Fruit fly (Drosophila melanogaster): ENCODE data around the gene Ahcy.

Ahcy gene

DNA sequence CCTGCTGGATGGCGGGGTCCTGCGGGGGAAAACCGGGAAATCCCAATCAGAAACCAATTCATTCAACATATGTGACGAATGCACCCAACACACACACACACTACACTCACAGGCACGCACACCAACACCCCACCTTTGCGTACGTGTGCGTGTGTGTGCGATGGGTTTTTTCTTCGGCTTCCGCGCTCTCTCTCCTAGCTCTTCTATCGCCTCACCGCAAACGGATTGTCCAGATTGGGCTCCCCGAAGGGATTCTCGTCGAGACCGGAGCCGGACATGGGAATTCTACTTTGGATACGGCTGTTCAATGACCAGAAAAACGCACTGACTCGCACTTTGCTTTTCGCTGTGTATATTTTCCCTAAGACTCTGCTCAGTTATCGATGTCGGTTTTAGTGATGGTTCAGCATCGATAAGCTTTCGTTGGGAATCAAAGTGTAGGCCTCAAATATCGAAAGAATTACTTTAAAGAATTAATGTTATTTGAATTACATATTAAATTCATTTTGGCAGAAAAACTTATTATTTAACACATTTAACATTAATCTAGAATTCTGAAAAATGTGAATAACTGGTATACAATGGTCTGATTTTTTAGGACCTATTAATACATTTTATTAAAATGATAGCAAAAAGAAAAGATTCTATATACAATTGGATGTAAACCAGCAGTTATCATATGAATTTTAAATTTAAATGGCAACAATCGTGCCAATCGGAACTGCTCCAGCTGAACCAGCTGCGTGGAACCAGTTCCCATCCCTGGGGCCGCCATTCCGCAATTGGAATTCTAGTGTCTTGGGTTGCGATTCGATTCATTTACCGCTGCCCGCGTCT lies at the start of gene Ahcy, which contains the start of gene Scamp:
TSS of gene Ahcy (plus strand) at position 772 of the 837 bp plus-strand sequence.
TSS of gene Scamp (minus strand) at position 394 of the 837 bp plus-strand sequence.
- TF ChIP-seq CG8478 (optimal IDR thresholded peaks at IDR 0.05), result no peak
- no peak for TF ChIP-seq usp (GFP tag; optimal IDR thresholded peaks at IDR 0.05)
- no peak for TF ChIP-seq psq (optimal IDR thresholded peaks at IDR 0.05)
- no peak for TF ChIP-seq pan (optimal IDR thresholded peaks at IDR 0.05)
- no peak for TF ChIP-seq Dll (optimal IDR thresholded peaks at IDR 0.05)
- TF ChIP-seq EcR (GFP tag; optimal IDR thresholded peaks at IDR 0.05), result no peak

dm6 chrX:15401861-15402260 lies 48.2 kb upstream of the Ahcy start:
- TF ChIP-seq CG8478 (optimal IDR thresholded peaks at IDR 0.05) (no peak), EcR (GFP tag; optimal IDR thresholded peaks at IDR 0.05) (no peak), psq (optimal IDR thresholded peaks at IDR 0.05) (no peak), usp (GFP tag; optimal IDR thresholded peaks at IDR 0.05) (no peak), pan (optimal IDR thresholded peaks at IDR 0.05) (no peak), Dll (optimal IDR thresholded peaks at IDR 0.05) (no peak)

- TF ChIP-seq EcR (GFP tag; optimal IDR thresholded peaks at IDR 0.05), result no peak
- no peak for TF ChIP-seq pan (optimal IDR thresholded peaks at IDR 0.05)
- TF ChIP-seq usp (GFP tag; optimal IDR thresholded peaks at IDR 0.05), result no peak
- no peak for TF ChIP-seq CG8478 (optimal IDR thresholded peaks at IDR 0.05)
- no peak for TF ChIP-seq psq (optimal IDR thresholded peaks at IDR 0.05)
- TF ChIP-seq Dll (optimal IDR thresholded peaks at IDR 0.05), result no peak
Observed at dm6 chrX:15406811-15407210, 43.2 kb upstream of the Ahcy start.

DNA sequence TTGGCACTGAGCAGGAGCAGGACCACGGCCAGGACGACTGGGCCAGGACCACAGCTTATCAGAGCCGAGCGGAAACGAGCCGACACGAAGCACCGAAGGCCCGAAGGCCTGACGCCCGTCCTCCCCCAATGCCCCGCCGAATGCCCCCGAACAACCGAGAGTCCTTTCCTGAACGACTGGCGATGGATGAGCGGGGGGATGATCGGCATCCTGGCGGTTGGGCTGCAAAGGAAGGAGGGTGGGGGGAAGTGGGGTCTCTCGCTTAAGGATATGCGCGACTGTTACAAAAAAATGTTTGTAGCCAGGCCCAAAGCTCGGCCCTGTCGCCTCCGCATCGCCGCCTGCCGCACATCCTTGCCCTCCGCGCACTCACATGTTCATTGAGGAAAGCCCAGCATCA lies 8.8 kb upstream of the Ahcy start, which contains the start of gene Cngl:
TSS of gene Cngl (minus strand) at position 8 of the 400 bp plus-strand sequence.
- TF ChIP-seq psq (optimal IDR thresholded peaks at IDR 0.05) (no peak), EcR (GFP tag; optimal IDR thresholded peaks at IDR 0.05) (no peak), pan (optimal IDR thresholded peaks at IDR 0.05) (no peak), CG8478 (optimal IDR thresholded peaks at IDR 0.05) (no peak), usp (GFP tag; optimal IDR thresholded peaks at IDR 0.05) (no peak), Dll (optimal IDR thresholded peaks at IDR 0.05) (no peak)

DNA sequence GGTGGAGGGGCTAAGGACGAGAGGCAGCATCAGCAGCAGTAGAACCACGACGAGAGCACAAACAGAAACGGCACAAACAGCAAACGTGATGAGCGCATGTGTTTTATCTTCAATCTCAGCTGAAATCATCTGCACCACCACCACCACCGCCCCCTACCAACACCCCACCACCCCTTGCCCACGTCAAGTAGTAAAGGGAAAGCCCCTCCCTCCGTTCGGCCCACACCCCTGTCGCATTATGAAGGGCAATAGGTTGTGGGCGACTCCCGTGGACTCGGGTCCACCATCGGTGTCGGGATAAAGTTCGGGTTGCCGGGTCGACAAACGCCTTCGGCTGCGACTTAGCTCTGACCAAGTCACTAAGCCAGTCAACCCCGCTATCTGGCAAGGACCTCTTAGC lies 6.6 kb upstream of the Ahcy start:
- TF ChIP-seq usp (GFP tag; optimal IDR thresholded peaks at IDR 0.05) (no peak), CG8478 (optimal IDR thresholded peaks at IDR 0.05) (no peak), psq (optimal IDR thresholded peaks at IDR 0.05) (no peak), Dll (optimal IDR thresholded peaks at IDR 0.05) (no peak), EcR (GFP tag; optimal IDR thresholded peaks at IDR 0.05) (no peak), pan (optimal IDR thresholded peaks at IDR 0.05) (no peak)

dm6 chrX:15448136-15448535 lies 1.9 kb upstream of the Ahcy start:
- TF ChIP-seq Dll (optimal IDR thresholded peaks at IDR 0.05) (no peak), EcR (GFP tag; optimal IDR thresholded peaks at IDR 0.05) (no peak), psq (optimal IDR thresholded peaks at IDR 0.05) (no peak)

DNA sequence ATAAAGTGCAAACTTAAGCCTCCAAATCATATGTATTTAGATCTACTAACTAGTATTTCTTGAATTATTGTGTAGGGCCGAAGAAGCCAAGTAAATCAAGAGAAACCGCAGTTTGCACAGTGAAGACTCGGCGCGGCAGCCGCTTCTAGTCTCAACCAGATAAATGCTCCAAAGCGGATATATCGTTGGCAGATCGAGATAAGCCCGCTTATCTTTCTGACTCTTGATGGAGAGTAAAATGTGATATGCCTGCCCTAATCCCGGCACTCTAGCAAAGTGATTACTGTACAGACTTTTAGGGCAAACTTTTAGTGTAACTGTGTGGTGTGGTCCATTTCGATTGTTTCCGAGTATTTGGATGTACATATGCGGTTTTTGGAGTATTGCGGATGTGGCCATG lies 1.3 kb upstream of the Ahcy start:
- TF ChIP-seq CG8478 (optimal IDR thresholded peaks at IDR 0.05) (no peak), Dll (optimal IDR thresholded peaks at IDR 0.05) (no peak), EcR (GFP tag; optimal IDR thresholded peaks at IDR 0.05) (no peak), usp (GFP tag; optimal IDR thresholded peaks at IDR 0.05) (no peak), psq (optimal IDR thresholded peaks at IDR 0.05) (no peak), pan (optimal IDR thresholded peaks at IDR 0.05) (no peak)

- no peak for TF ChIP-seq psq (optimal IDR thresholded peaks at IDR 0.05)
- no peak for TF ChIP-seq Dll (optimal IDR thresholded peaks at IDR 0.05)
- TF ChIP-seq CG8478 (optimal IDR thresholded peaks at IDR 0.05), result no peak
- TF ChIP-seq usp (GFP tag; optimal IDR thresholded peaks at IDR 0.05), result no peak
- no peak for TF ChIP-seq pan (optimal IDR thresholded peaks at IDR 0.05)
- TF ChIP-seq EcR (GFP tag; optimal IDR thresholded peaks at IDR 0.05), result no peak
Observed at dm6 chrX:15450327-15450644, 225 bp downstream of the Ahcy start.

DNA sequence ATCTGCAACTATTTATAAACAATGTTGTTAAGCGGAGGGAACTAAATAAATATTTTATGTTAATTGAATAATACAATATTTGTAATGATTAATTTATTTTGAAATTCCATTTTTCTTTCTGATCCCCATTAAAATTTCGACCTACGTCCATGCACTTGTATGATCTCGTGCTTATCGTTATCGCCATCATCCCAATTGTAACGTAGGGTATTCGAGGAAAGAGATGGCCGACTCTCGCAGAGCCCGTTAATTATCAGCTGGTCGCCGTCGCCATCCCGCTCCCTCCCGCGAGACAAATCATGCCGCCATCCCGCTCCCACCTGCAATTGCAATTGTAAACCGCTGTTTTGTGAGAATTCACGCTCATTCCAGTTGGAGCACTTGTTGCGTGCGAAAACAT lies 3.1 kb downstream of the Ahcy start, which contains the start of gene CG11655:
TSS of gene CG11655 (plus strand) at position 351 of the 400 bp plus-strand sequence.
- TF ChIP-seq psq (optimal IDR thresholded peaks at IDR 0.05) (no peak), Dll (optimal IDR thresholded peaks at IDR 0.05) (no peak), usp (GFP tag; optimal IDR thresholded peaks at IDR 0.05) (no peak), pan (optimal IDR thresholded peaks at IDR 0.05) (no peak), CG8478 (optimal IDR thresholded peaks at IDR 0.05) (no peak), EcR (GFP tag; optimal IDR thresholded peaks at IDR 0.05) (no peak)

dm6 chrX:15462436-15462857 lies 12.4 kb downstream of the Ahcy start, which contains the start of the genes shtd, CG6294 and CG6299:
shtd (minus strand) TSS chrX:15462441.
CG6294 (plus strand) TSS chrX:15462722.
CG6299 (plus strand) TSS chrX:15462722.
- TF ChIP-seq usp (GFP tag; optimal IDR thresholded peaks at IDR 0.05) (no peak), psq (optimal IDR thresholded peaks at IDR 0.05) (no peak), pan (optimal IDR thresholded peaks at IDR 0.05) (no peak), Dll (optimal IDR thresholded peaks at IDR 0.05) (no peak), CG8478 (optimal IDR thresholded peaks at IDR 0.05) (no peak), EcR (GFP tag; optimal IDR thresholded peaks at IDR 0.05) (no peak)

dm6 chrX:15464531-15464930 lies 14.5 kb downstream of the Ahcy start:
- no peak for TF ChIP-seq psq (optimal IDR thresholded peaks at IDR 0.05)
- TF ChIP-seq pan (optimal IDR thresholded peaks at IDR 0.05), result no peak
- TF ChIP-seq usp (GFP tag; optimal IDR thresholded peaks at IDR 0.05), result no peak
- no peak for TF ChIP-seq CG8478 (optimal IDR thresholded peaks at IDR 0.05)
- TF ChIP-seq Dll (optimal IDR thresholded peaks at IDR 0.05), result no peak
- TF ChIP-seq EcR (GFP tag; optimal IDR thresholded peaks at IDR 0.05), result no peak

- TF ChIP-seq CG8478 (optimal IDR thresholded peaks at IDR 0.05) (no peak), EcR (GFP tag; optimal IDR thresholded peaks at IDR 0.05) (no peak), psq (optimal IDR thresholded peaks at IDR 0.05) (no peak), usp (GFP tag; optimal IDR thresholded peaks at IDR 0.05) (no peak), Dll (optimal IDR thresholded peaks at IDR 0.05) (no peak), pan (optimal IDR thresholded peaks at IDR 0.05) (no peak)
Observed at dm6 chrX:15465410-15465809, 15.3 kb downstream of the Ahcy start.

All from whole organism.